Worm (Caenorhabditis elegans): Measurements from ENCODE around the gene ckc-1.

ce11 chrX:3613665-3614064 lies 37.3 kb downstream of the ckc-1 start:
- no peak for TF ChIP-seq nhr-237 (tag; optimal IDR thresholded peaks at IDR 0.05)
- TF ChIP-seq nhr-25 (tag; optimal IDR thresholded peaks at IDR 0.05), result no peak
- TF ChIP-seq nhr-43 (tag; optimal IDR thresholded peaks at IDR 0.05; ENCODE audit: poor library complexity, severe bottlenecking), result no peak
- no peak for TF ChIP-seq tbx-2 (tag; optimal IDR thresholded peaks at IDR 0.05)
- no peak for TF ChIP-seq lin-39 (tag; optimal IDR thresholded peaks at IDR 0.05)

Measured in whole organism, L3 larva.